Fruit fly (Drosophila melanogaster) whole organism, pupa: ENCODE results near the gene CG5890.

Experiments used
- CG10348 ChIP-seq: fragments of 200-800 bp; sonication (Bioruptor generic); IDR thresholded peaks from 2 replicates; pipeline ENCODE4 v1.3.6; 2022; ENCODE audit warnings: missing biosample characterization, missing genetic modification characterization
- CG12605 ChIP-seq: fragments of 200-800 bp; sonication (Bioruptor generic); IDR thresholded peaks from 2 replicates; pipeline ENCODE4 v1.3.6; 2022; ENCODE audit warnings: missing biosample characterization, missing genetic modification characterization
- CG13204 ChIP-seq: fragments of 200-800 bp; sonication (Bioruptor generic); optimal IDR thresholded peaks from 2 replicates; lab custom pipeline; 2018; ENCODE audit warnings: missing biosample characterization, mild to moderate bottlenecking, missing genetic modification characterization, moderate library complexity
- CG14655 ChIP-seq: fragments of 200-800 bp; sonication (Bioruptor generic); optimal IDR thresholded peaks from 3 replicates; lab custom pipeline; 2017; ENCODE audit warnings: mild to moderate bottlenecking, missing biosample characterization, missing genetic modification reagents, missing genetic modification characterization
- CG15710 ChIP-seq: fragments of 200-800 bp; sonication (Bioruptor generic); optimal IDR thresholded peaks from 2 replicates; lab custom pipeline; 2018; ENCODE audit warnings: missing biosample characterization, mild to moderate bottlenecking, missing genetic modification characterization, moderate library complexity
- CG17806 ChIP-seq: fragments of 200-800 bp; sonication (Bioruptor generic); optimal IDR thresholded peaks from 2 replicates; lab custom pipeline; 2018; ENCODE audit warnings: missing biosample characterization, mild to moderate bottlenecking, missing genetic modification characterization, moderate library complexity
- CG32121 ChIP-seq: fragments of 200-800 bp; sonication (Bioruptor generic); IDR thresholded peaks from 2 replicates; pipeline ENCODE4 v1.3.6; 2022; ENCODE audit warnings: missing biosample characterization, missing genetic modification characterization
- CG34367 ChIP-seq: fragments of 200-800 bp; sonication (Bioruptor generic); optimal IDR thresholded peaks from 2 replicates; lab custom pipeline; 2018; ENCODE audit warnings: missing biosample characterization, mild to moderate bottlenecking, missing genetic modification characterization
- CG4496 ChIP-seq: fragments of 200-800 bp; sonication (Bioruptor generic); IDR thresholded peaks from 3 replicates; pipeline ENCODE4 v1.3.6; 2022; ENCODE audit warnings: missing biosample characterization, missing genetic modification characterization
- CG8159 ChIP-seq: fragments of 200-800 bp; sonication (Bioruptor generic); optimal IDR thresholded peaks from 3 replicates; lab custom pipeline; 2018; ENCODE audit warnings: missing biosample characterization, mild to moderate bottlenecking, missing genetic modification characterization, moderate library complexity
- CG8301 ChIP-seq: fragments of 200-800 bp; sonication (Bioruptor generic); optimal IDR thresholded peaks from 2 replicates; lab custom pipeline; 2018; ENCODE audit warnings: missing biosample characterization, mild to moderate bottlenecking, missing genetic modification characterization
- CG9948 ChIP-seq: fragments of 200-800 bp; sonication (Bioruptor generic); optimal IDR thresholded peaks from 2 replicates; lab custom pipeline; 2018; ENCODE audit warnings: missing biosample characterization, mild to moderate bottlenecking, missing genetic modification characterization, moderate library complexity
- D1 ChIP-seq: fragments of 200-800 bp; sonication (Bioruptor generic); optimal IDR thresholded peaks from 2 replicates; lab custom pipeline; 2018; ENCODE audit warnings: missing biosample characterization, mild to moderate bottlenecking, missing genetic modification characterization, moderate library complexity
- EcR ChIP-seq: fragments of 200-800 bp; sonication (Bioruptor generic); optimal IDR thresholded peaks from 3 replicates; lab custom pipeline; 2019; ENCODE audit warnings: missing biosample characterization, missing genetic modification characterization, mild to moderate bottlenecking, moderate library complexity, missing genetic modification reagents
- Ets98B ChIP-seq: fragments of 200-800 bp; sonication (Bioruptor generic); IDR thresholded peaks from 2 replicates; pipeline ENCODE4 v1.3.6; 2022; ENCODE audit warnings: missing biosample characterization, missing genetic modification characterization
- Pif1A ChIP-seq: fragments of 200-800 bp; sonication (Bioruptor generic); optimal IDR thresholded peaks from 3 replicates; lab custom pipeline; 2016; ENCODE audit warnings: missing biosample characterization, missing genetic modification characterization
- Pif1B ChIP-seq: fragments of 200-800 bp; sonication (Bioruptor generic); optimal IDR thresholded peaks from 3 replicates; lab custom pipeline; 2016; ENCODE audit warnings: missing biosample characterization, missing genetic modification characterization
- Snoo ChIP-seq: fragments of 200-800 bp; sonication (Bioruptor generic); optimal IDR thresholded peaks from 3 replicates; lab custom pipeline; 2017; ENCODE audit warnings: missing biosample characterization, mild to moderate bottlenecking, missing genetic modification characterization, inconsistent platforms
- fd96Ca ChIP-seq: fragments of 200-800 bp; sonication (Bioruptor generic); IDR thresholded peaks from 3 replicates; pipeline ENCODE4 v1.3.6; 2022; ENCODE audit warnings: missing biosample characterization, missing genetic modification characterization
- gl ChIP-seq: fragments of 200-800 bp; sonication (Bioruptor generic); optimal IDR thresholded peaks from 2 replicates; lab custom pipeline; 2018; ENCODE audit warnings: missing biosample characterization, mild to moderate bottlenecking, missing genetic modification characterization
- rn ChIP-seq: fragments of 200-800 bp; sonication (Bioruptor generic); IDR thresholded peaks from 2 replicates; pipeline ENCODE4 v1.3.6; 2022; ENCODE audit warnings: missing biosample characterization, missing genetic modification characterization

The CG5890 gene

DNA sequence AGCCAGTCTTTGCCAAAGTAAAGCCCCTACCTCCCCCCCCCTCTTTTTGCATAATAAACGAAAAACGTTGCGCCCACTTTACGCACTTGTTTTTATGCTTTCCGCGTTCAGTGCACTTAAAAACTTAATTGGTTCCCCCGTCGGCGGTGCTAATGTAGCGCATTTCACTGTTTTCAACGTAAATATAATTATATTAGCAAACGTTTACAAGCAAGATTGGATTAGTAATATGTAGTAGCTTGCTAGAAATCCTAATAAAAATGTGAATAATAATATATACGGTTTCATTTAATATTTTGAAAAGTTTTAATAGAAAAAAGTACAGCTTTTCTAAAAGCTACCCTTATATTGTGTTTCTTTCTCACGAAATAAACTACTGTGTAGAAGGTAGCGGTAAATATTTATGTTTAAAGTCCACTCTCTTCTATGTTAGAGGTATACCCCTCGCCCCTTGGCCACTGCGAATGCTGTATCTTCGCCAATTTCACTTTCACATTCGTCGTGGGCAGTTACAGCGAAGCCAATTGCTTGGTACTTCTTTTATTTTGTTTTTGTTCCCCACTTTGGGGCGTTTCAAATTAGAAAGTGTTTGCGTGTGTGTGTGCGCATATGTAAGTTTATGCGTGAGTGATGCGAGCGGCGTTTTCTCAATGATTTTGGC lies 26.8 kb downstream of the CG5890 start:
- TF ChIP-seq Pif1B (GFP tag; lab: Kevin White, UChicago) (no peak), Snoo (tag; lab: Kevin White, UChicago) (no peak), CG8159 (no peak), CG14655 (GFP tag; lab: Kevin White, UChicago) (peak; percentile 42), CG12605 (GFP tag; lab: Robert Waterston, UW) (no peak), CG4496 (GFP tag; lab: Robert Waterston, UW) (no peak), CG8301 (peak; percentile 22), CG32121 (no peak)
- TF ChIP-seq, all 21 proteins: peak for 2

DNA sequence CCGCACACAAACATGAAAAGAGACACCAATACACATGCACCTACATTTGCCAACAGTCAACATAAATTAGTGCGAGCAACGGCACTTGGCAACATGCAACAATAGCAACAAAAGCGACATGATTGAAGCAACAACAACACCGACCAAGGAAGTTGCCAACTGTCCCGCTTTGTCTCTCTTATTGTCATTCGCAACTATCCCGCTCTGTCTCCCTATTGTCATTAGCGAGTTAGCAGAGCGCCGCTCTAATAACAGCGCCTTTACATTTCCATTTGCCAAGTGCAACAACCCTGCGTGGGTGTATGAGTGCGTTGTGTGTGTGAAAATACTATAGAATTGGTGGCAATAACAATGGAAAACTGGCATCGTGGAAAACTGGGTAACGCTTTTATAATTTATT lies 27.9 kb downstream of the CG5890 start:
- TF ChIP-seq EcR (GFP tag; lab: Kevin White, UChicago) = peak; percentile 84
- no peak for TF ChIP-seq CG8159
- TF ChIP-seq rn (GFP tag; lab: Robert Waterston, UW) = no peak

DNA sequence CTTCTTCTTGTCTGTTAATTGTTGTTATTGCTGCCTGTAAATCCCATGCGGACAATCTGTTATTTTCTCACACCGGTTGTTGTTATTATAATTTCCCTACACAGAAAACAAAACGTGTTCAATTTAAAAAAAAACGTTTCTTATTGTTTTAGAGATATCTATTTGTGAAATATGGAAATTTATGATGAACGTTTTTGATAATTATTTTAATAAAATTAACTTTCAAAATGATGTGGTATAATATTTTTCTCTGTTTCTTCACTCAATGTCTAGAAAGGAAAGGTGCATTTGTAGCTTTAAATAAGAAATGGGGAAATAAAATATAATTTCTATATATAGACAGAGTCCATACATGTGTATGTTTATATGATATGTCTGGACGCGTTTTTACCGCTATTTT lies 28.3 kb downstream of the CG5890 start:
- peak; percentile 68 for TF ChIP-seq CG32121
- TF ChIP-seq Pif1A (GFP tag; lab: Kevin White, UChicago) = no peak
- TF ChIP-seq CG10348 = no peak
- peak; percentile 46; the same call in 1 of the 2 replicates for TF ChIP-seq Ets98B
- TF ChIP-seq CG15710 = peak; percentile 18
- no peak for TF ChIP-seq CG13204 (GFP tag; lab: Kevin White, UChicago)
- TF ChIP-seq CG8301 = peak; percentile 66
- peak; percentile 21; the same call in 1 of the 2 replicates for TF ChIP-seq CG12605 (GFP tag; lab: Robert Waterston, UW)
- no peak for TF ChIP-seq Pif1B (GFP tag; lab: Kevin White, UChicago)
- TF ChIP-seq EcR (GFP tag; lab: Kevin White, UChicago) = no peak
- TF ChIP-seq rn (GFP tag; lab: Robert Waterston, UW) = no peak
- TF ChIP-seq CG17806 = peak; percentile 32
- TF ChIP-seq Snoo (tag; lab: Kevin White, UChicago) = peak; percentile 10
- peak; percentile 39 for TF ChIP-seq CG9948 (tag; lab: Kevin White, UChicago)
- TF ChIP-seq CG4496 (GFP tag; lab: Robert Waterston, UW) = peak; percentile 45; the same call in 1 of the 3 replicates
- no peak for TF ChIP-seq CG34367 (tag; lab: Kevin White, UChicago)
- TF ChIP-seq CG14655 (GFP tag; lab: Kevin White, UChicago) = no peak
- TF ChIP-seq gl (tag; lab: Kevin White, UChicago) = no peak
- TF ChIP-seq CG8159 = peak; percentile 43
- TF ChIP-seq D1 = no peak
- no peak for TF ChIP-seq fd96Ca (GFP tag; lab: Robert Waterston, UW)

DNA sequence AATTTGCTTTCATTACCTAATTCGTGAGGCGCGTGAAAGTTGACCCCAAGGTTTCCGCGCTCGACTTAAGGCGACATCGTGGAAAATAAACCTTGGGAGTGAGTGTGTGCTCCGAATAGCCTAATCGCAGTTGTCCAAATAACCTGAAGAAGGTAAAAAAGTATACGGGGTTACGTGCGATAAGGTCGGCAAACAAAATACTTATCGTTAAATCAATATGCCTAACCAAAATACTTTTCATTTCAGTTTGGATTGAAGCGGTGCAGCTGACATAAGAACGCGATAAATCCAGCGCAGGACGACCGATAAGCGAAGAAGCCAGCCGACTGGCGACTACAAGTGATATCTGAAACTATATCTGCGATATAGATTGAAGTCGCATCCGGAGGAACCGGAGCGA lies 29.2 kb downstream of the CG5890 start:
- TF ChIP-seq CG9948 (tag; lab: Kevin White, UChicago) (no peak), fd96Ca (GFP tag; lab: Robert Waterston, UW) (no peak), EcR (GFP tag; lab: Kevin White, UChicago) (peak; percentile 8), CG4496 (GFP tag; lab: Robert Waterston, UW) (no peak), CG13204 (GFP tag; lab: Kevin White, UChicago) (no peak), CG14655 (GFP tag; lab: Kevin White, UChicago) (no peak)

DNA sequence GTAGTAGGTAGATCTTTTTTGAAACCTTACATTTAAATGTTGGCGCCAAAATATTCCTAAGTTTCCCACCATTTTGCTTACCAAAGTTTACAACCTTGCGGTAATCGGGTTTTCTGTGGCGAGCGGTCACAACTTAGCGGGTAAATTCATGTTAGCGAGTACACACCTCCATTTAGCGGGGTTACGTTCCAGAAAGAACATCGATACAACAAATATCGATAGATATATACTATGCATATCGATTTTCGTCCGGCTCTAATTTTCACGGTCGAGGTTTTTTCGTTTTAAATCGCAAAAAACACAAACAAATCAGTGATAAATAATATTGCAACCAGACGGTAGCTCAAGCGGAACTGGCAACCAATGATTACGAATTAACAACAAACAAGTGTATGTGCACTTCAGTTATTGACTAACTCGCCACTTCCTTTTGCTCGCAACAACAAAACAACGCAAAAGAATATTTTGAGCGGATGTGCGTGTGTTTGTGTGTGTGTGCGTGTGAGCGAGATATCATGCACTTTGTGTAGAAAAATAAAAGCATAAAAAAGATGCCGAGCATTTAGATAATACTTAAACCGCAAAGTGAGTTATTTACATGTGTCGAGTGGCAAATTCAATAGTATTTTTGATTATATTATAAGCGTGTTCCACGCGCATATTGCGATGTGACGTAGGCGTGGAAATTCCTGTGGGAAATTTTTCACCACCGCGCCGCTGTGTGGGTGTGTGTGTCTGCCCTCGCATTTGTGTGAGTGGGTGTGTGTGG lies 32.5 kb downstream of the CG5890 start, which contains the start of gene Lnk:
Gene Lnk (plus strand): TSS at position 236 of the 769 bp plus-strand sequence.
- TF ChIP-seq CG34367 (tag; lab: Kevin White, UChicago) (peak; percentile 42), CG32121 (0 out of 2 replicates have a peak, but pooled peaks have one; percentile 13), CG14655 (GFP tag; lab: Kevin White, UChicago) (no peak), Pif1A (GFP tag; lab: Kevin White, UChicago) (no peak), CG8159 (peak; percentile 19), gl (tag; lab: Kevin White, UChicago) (peak; percentile 54), D1 (no peak), CG4496 (GFP tag; lab: Robert Waterston, UW) (no peak), Ets98B (no peak), rn (GFP tag; lab: Robert Waterston, UW) (no peak), CG17806 (no peak), Pif1B (GFP tag; lab: Kevin White, UChicago) (peak; percentile 36), CG9948 (tag; lab: Kevin White, UChicago) (no peak), CG15710 (peak; percentile 17), CG8301 (no peak)
- TF ChIP-seq, all 21 proteins: peak for 6

DNA sequence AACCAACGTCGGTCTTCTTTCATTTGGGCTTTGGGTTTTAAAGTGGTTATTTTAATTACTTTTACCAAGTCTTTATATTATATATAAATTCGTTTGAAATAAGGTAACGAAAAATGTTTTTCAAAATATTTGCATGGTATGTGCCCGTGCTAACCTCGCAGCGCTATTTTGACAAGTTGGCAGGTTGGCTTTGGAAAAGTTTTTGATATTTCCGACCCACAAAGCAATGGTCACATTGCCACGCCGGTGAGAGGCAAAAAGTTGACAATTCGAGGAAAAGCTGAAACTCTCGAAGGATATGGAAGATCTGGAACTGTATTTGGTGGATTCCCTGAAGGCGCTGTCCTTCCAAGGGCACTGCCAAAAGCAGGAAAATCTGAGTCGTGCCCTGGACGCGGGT lies 37.3 kb downstream of the CG5890 start, which contains the start of gene CG5913:
Gene CG5913 (plus strand): TSS at position 224 of the 400 bp plus-strand sequence.
- TF ChIP-seq D1 (peak; percentile 68), Snoo (tag; lab: Kevin White, UChicago) (no peak)
- TF ChIP-seq, all 21 proteins: peak for 1
